Fruit fly (Drosophila melanogaster): Measurements from ENCODE around the gene Lip1.

Gene Lip1

DNA sequence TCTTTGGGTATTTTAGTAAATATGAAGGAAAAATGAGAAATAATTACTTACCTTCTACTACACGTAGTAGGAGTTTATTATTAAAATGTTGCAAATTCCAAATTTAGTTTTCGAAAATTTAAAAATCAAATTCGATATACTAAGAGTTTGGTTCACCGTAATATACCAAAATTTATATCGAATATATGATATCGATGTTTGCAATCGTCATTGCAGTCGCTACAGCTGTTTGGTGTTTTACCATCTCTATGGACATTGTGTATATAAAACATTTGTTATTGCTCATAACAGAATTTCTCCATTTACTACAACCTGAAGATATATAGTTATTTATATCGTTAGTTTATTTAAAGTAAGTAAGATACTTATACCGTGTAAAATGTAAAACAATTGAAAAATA lies 27.4 kb upstream of the Lip1 start, which contains the start of gene CG6443 (continued):
- TF ChIP-seq HLH4C (GFP tag; IDR thresholded peaks at IDR 0.05; ENCODE audit: partially characterized antibody) (peak; percentile 65), CG8478 (optimal IDR thresholded peaks at IDR 0.05) (no peak), Sox102F (GFP tag; optimal IDR thresholded peaks at IDR 0.05) (no peak), amos (GFP tag; IDR thresholded peaks at IDR 0.05; ENCODE audit: partially characterized antibody) (peak; percentile 81), her (GFP tag; optimal IDR thresholded peaks at IDR 0.05) (no peak), ken (GFP tag; IDR thresholded peaks at IDR 0.05) (no peak), hb (GFP tag; IDR thresholded peaks at IDR 0.05; ENCODE audit: partially characterized antibody) (0 out of 3 replicates have a peak, but pooled peaks have one; percentile 20), unc-4 (GFP tag; IDR thresholded peaks at IDR 0.05; ENCODE audit: partially characterized antibody) (peak; percentile 84), CG10979 (tag; optimal IDR thresholded peaks at IDR 0.05) (no peak), Pdp1 (GFP tag; optimal IDR thresholded peaks at IDR 0.05) (peak in 1 of 2 experiments; percentile 12), ato (GFP tag; IDR thresholded peaks at IDR 0.05; ENCODE audit: partially characterized antibody) (no peak), gfzf (GFP tag; optimal IDR thresholded peaks at IDR 0.05) (peak; percentile 15), sima (GFP tag; optimal IDR thresholded peaks at IDR 0.05) (no peak), chinmo (GFP tag; IDR thresholded peaks at IDR 0.05; ENCODE audit: partially characterized antibody) (0 out of 4 replicates have a peak, but pooled peaks have one; percentile 10), vfl (GFP tag; optimal IDR thresholded peaks at IDR 0.05) (no peak), CG16813 (GFP tag; IDR thresholded peaks at IDR 0.05; ENCODE audit: partially characterized antibody) (peak; percentile 74), CG9932 (GFP tag; IDR thresholded peaks at IDR 0.05) (no peak), CG12155 (GFP tag; optimal IDR thresholded peaks at IDR 0.05) (no peak), crp (GFP tag; optimal IDR thresholded peaks at IDR 0.05) (peak; percentile 67 to 91), dmrt99B (tag; optimal IDR thresholded peaks at IDR 0.05) (no peak), CG3838 (GFP tag; optimal IDR thresholded peaks at IDR 0.05) (no peak), Dll (GFP tag; IDR thresholded peaks at IDR 0.05; ENCODE audit: partially characterized antibody) (peak; percentile 89), jumu (GFP tag; optimal IDR thresholded peaks at IDR 0.05) (no peak), pb (GFP tag; optimal IDR thresholded peaks at IDR 0.05) (no peak), CG30403 (GFP tag; optimal IDR thresholded peaks at IDR 0.05) (no peak), CG10366 (GFP tag; IDR thresholded peaks at IDR 0.05) (no peak), CG32772 (GFP tag; IDR thresholded peaks at IDR 0.05) (no peak), jing (GFP tag; optimal IDR thresholded peaks at IDR 0.05) (no peak), nerfin-2 (GFP tag; IDR thresholded peaks at IDR 0.05; ENCODE audit: partially characterized antibody) (peak; percentile 75), Med (GFP tag) (no peak), pzg (GFP tag; optimal IDR thresholded peaks at IDR 0.05) (peak; percentile 73), onecut (GFP tag; IDR thresholded peaks at IDR 0.05) (no peak), CG15269 (tag; optimal IDR thresholded peaks at IDR 0.05) (no peak), CG5953 (GFP tag; IDR thresholded peaks at IDR 0.05) (no peak), gsb-n (tag; optimal IDR thresholded peaks at IDR 0.05) (no peak), CG14050 (GFP tag; IDR thresholded peaks at IDR 0.05) (no peak), CG10959 (GFP tag; IDR thresholded peaks at IDR 0.05) (no peak), MTF-1 (GFP tag; optimal IDR thresholded peaks at IDR 0.05; ENCODE audit: borderline replicate concordance) (no peak), Doc3 (GFP tag; IDR thresholded peaks at IDR 0.05; ENCODE audit: partially characterized antibody) (peak; percentile 81), HmgD (GFP tag; optimal IDR thresholded peaks at IDR 0.05) (no peak), HLH54F (GFP tag; optimal IDR thresholded peaks at IDR 0.05) (no peak), Sry-δ (GFP tag; optimal IDR thresholded peaks at IDR 0.05) (peak; percentile 90), Lim3 (GFP tag; IDR thresholded peaks at IDR 0.05) (no peak), CG12236 (GFP tag; optimal IDR thresholded peaks at IDR 0.05) (no peak), zen2 (GFP tag; IDR thresholded peaks at IDR 0.05; ENCODE audit: partially characterized antibody) (peak; percentile 8; the same call in 1 of the 3 replicates), Scr (GFP tag; IDR thresholded peaks at IDR 0.05; ENCODE audit: partially characterized antibody) (peak; percentile 76), CG17802 (tag; optimal IDR thresholded peaks at IDR 0.05) (no peak), Trl (optimal IDR thresholded peaks at IDR 0.05) (no peak), Trl (GFP tag; optimal IDR thresholded peaks at IDR 0.05) (no peak), Rfx (GFP tag; IDR thresholded peaks at IDR 0.05) (no peak), CG7357 (GFP tag; IDR thresholded peaks at IDR 0.05) (no peak)
